Worm (Caenorhabditis elegans) whole organism, L3 larva: ENCODE measurements around the gene F10C2.7.

ENCODE experiments used
- ZK546.5 ChIP-seq: sonication (generic microtip); optimal IDR thresholded peaks from 2 replicates; lab custom pipeline; 2017; ENCODE audit warnings: missing biosample characterization, missing genetic modification characterization
- aly-2 ChIP-seq: fragments of 150-350 bp; optimal IDR thresholded peaks from 2 replicates; lab custom pipeline; 2014; ENCODE audit warnings: missing biosample characterization, missing genetic modification characterization
- ceh-28 ChIP-seq: fragments of 150-350 bp; optimal IDR thresholded peaks from 2 replicates; lab custom pipeline; 2014; ENCODE audit warnings: missing biosample characterization, missing genetic modification reagents, missing genetic modification characterization
- ceh-82 ChIP-seq: fragments of 150-350 bp; optimal IDR thresholded peaks from 2 replicates; lab custom pipeline; 2014; ENCODE audit warnings: missing biosample characterization, missing genetic modification characterization
- daf-12 ChIP-seq: fragments of 150-350 bp; optimal IDR thresholded peaks from 2 replicates; lab custom pipeline; 2014; ENCODE audit warnings: missing biosample characterization, missing genetic modification reagents, missing genetic modification characterization
- egl-27 ChIP-seq: sonication (generic microtip); optimal IDR thresholded peaks from 4 replicates; lab custom pipeline; 2017; ENCODE audit warnings: missing biosample characterization, missing genetic modification reagents, missing genetic modification characterization
- egl-5 ChIP-seq: fragments of 150-350 bp; optimal IDR thresholded peaks from 2 replicates; lab custom pipeline; 2017; ENCODE audit warnings: missing biosample characterization, missing genetic modification reagents, missing genetic modification characterization, inconsistent platforms
- elt-2 ChIP-seq: sonication (generic microtip); optimal IDR thresholded peaks from 2 replicates; lab custom pipeline; 2016; ENCODE audit warnings: missing genetic modification reagents, mild to moderate bottlenecking, missing genetic modification characterization, missing compliant biosample characterization
- elt-3 ChIP-seq, 3 experiments: fragments of 150-350 bp in 1 of 3; sonication (generic microtip) in 2 of 3; optimal IDR thresholded peaks; 2 replicates in 2 of 3; 4 replicates in 1 of 3; lab custom pipeline; 2014 to 2017; ENCODE audit warnings: missing biosample characterization in 3 of 3, missing genetic modification characterization in 3 of 3
- eor-1 ChIP-seq, 2 experiments: fragments of 150-350 bp; optimal IDR thresholded peaks; 2 replicates each; lab custom pipeline; 2014 to 2018; ENCODE audit warnings: missing biosample characterization in 2 of 2, missing genetic modification characterization in 2 of 2
- fkh-10 ChIP-seq: sonication (generic microtip); optimal IDR thresholded peaks from 2 replicates; lab custom pipeline; 2017; ENCODE audit warnings: missing biosample characterization, missing genetic modification reagents, missing genetic modification characterization
- fos-1 ChIP-seq: fragments of 150-350 bp; optimal IDR thresholded peaks from 2 replicates; lab custom pipeline; 2014; ENCODE audit warnings: missing biosample characterization, missing genetic modification characterization
- hmg-11 ChIP-seq: sonication (generic microtip); optimal IDR thresholded peaks from 2 replicates; lab custom pipeline; 2016; ENCODE audit warnings: missing genetic modification characterization, missing compliant biosample characterization
- jun-1 ChIP-seq: fragments of 150-350 bp; optimal IDR thresholded peaks from 2 replicates; lab custom pipeline; 2014; ENCODE audit warnings: missing biosample characterization, missing genetic modification reagents, missing genetic modification characterization
- lin-15B ChIP-seq: fragments of 150-350 bp; optimal IDR thresholded peaks from 2 replicates; lab custom pipeline; 2014; ENCODE audit warnings: missing biosample characterization, missing genetic modification characterization
- lin-39 ChIP-seq: fragments of 150-350 bp; optimal IDR thresholded peaks from 2 replicates; lab custom pipeline; 2018; ENCODE audit warnings: missing biosample characterization, missing genetic modification reagents, missing genetic modification characterization
- lsy-12 ChIP-seq: sonication (generic microtip); optimal IDR thresholded peaks from 2 replicates; lab custom pipeline; 2016; ENCODE audit warnings: mild to moderate bottlenecking, missing genetic modification characterization, missing compliant biosample characterization
- mdl-1 ChIP-seq: fragments of 150-350 bp; optimal IDR thresholded peaks from 2 replicates; lab custom pipeline; 2014; ENCODE audit warnings: missing biosample characterization, missing genetic modification characterization
- mml-1 ChIP-seq: fragments of 150-350 bp; sonication (generic microtip); optimal IDR thresholded peaks from 3 replicates; lab custom pipeline; 2014; ENCODE audit warnings: missing biosample characterization, missing genetic modification characterization
- nfya-1 ChIP-seq: sonication (generic microtip); optimal IDR thresholded peaks from 2 replicates; lab custom pipeline; 2017; ENCODE audit warnings: missing genetic modification characterization, mild to moderate bottlenecking, missing compliant biosample characterization, antibody characterized with exemption, moderate library complexity; ENCODE audit not compliant: insufficient read depth
- nhr-12 ChIP-seq: fragments of 150-350 bp; optimal IDR thresholded peaks from 2 replicates; lab custom pipeline; 2014; ENCODE audit warnings: missing biosample characterization, missing genetic modification characterization
- nhr-23 ChIP-seq: fragments of 150-350 bp; optimal IDR thresholded peaks from 2 replicates; lab custom pipeline; 2014; ENCODE audit warnings: missing biosample characterization, missing genetic modification reagents, missing genetic modification characterization
- nhr-25 ChIP-seq: sonication (generic microtip); optimal IDR thresholded peaks from 2 replicates; lab custom pipeline; 2017; ENCODE audit warnings: missing biosample characterization, missing genetic modification characterization
- nhr-28 ChIP-seq: fragments of 150-350 bp; optimal IDR thresholded peaks from 2 replicates; lab custom pipeline; 2014; ENCODE audit warnings: missing biosample characterization, missing genetic modification characterization
- nhr-43 ChIP-seq: sonication (generic microtip); optimal IDR thresholded peaks from 2 replicates; lab custom pipeline; 2016; ENCODE audit warnings: mild to moderate bottlenecking, missing genetic modification characterization, missing compliant biosample characterization; ENCODE audit not compliant: poor library complexity, severe bottlenecking
- nhr-76 ChIP-seq: fragments of 150-350 bp; sonication (generic microtip); optimal IDR thresholded peaks from 5 replicates; lab custom pipeline; 2014; ENCODE audit warnings: missing biosample characterization, missing genetic modification characterization
- pha-4 ChIP-seq: fragments of 150-350 bp; optimal IDR thresholded peaks from 2 replicates; lab custom pipeline; 2014; ENCODE audit warnings: missing biosample characterization, missing genetic modification reagents, missing genetic modification characterization
- pqm-1 ChIP-seq: fragments of 150-350 bp; optimal IDR thresholded peaks from 2 replicates; lab custom pipeline; 2017; ENCODE audit warnings: missing biosample characterization, missing genetic modification characterization, inconsistent platforms
- sea-2 ChIP-seq: fragments of 150-350 bp; sonication (generic microtip); optimal IDR thresholded peaks from 4 replicates; lab custom pipeline; 2014; ENCODE audit warnings: missing biosample characterization, missing genetic modification reagents, missing genetic modification characterization
- skn-1 ChIP-seq: fragments of 150-350 bp; optimal IDR thresholded peaks from 2 replicates; lab custom pipeline; 2014; ENCODE audit warnings: missing biosample characterization, missing genetic modification characterization
- snpc-4 ChIP-seq: fragments of 150-350 bp; optimal IDR thresholded peaks from 2 replicates; lab custom pipeline; 2014; ENCODE audit warnings: missing biosample characterization, missing genetic modification characterization
- tbx-2 ChIP-seq: sonication (generic microtip); optimal IDR thresholded peaks from 2 replicates; lab custom pipeline; 2016; ENCODE audit warnings: mild to moderate bottlenecking, missing genetic modification characterization, missing compliant biosample characterization
- unc-39 ChIP-seq: sonication (generic microtip); optimal IDR thresholded peaks from 4 replicates; lab custom pipeline; 2017; ENCODE audit warnings: missing biosample characterization, missing genetic modification characterization
- unc-62 ChIP-seq: fragments of 150-350 bp; sonication (generic microtip); optimal IDR thresholded peaks from 4 replicates; lab custom pipeline; 2014; ENCODE audit warnings: missing biosample characterization, missing genetic modification reagents, missing genetic modification characterization
- zag-1 ChIP-seq: fragments of 150-350 bp; optimal IDR thresholded peaks from 2 replicates; lab custom pipeline; 2014; ENCODE audit warnings: missing biosample characterization, missing genetic modification characterization
- ztf-4 ChIP-seq: fragments of 150-350 bp; optimal IDR thresholded peaks from 2 replicates; lab custom pipeline; 2014; ENCODE audit warnings: missing biosample characterization, missing genetic modification characterization

F10C2.7 gene

DNA sequence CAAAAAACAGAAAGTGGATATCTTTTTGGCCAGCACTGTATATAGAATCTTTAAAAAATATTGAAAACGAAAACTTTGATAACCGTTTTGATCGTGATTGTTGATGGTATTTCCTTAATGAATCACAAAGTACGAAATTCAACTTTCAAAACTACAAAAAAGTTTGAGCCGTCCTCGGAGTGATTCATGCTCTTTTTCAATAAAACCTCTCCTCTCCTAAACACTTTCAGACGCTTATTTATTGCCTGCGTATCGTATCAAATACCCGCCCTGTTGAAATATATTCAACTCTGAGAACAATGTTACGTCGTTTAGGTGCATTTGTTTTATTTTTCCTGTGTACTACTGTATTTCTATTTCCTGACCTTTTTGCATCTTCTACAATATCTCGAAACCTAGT, 32.8 kb upstream of the F10C2.7 start:
- TF ChIP-seq skn-1 (tag; lab: Kevin White, UChicago) (no peak), nhr-28 (no peak), nhr-12 (tag; lab: Kevin White, UChicago) (no peak), egl-5 (tag; lab: Kevin White, UChicago) (no peak), elt-3 (tag; optimal IDR thresholded peaks at IDR 0.05; lab: Kevin White, UChicago) (no peak), pqm-1 (tag; lab: Kevin White, UChicago) (peak; percentile 70), ceh-28 (no peak), nhr-25 (no peak), elt-2 (tag; lab: Kevin White, UChicago) (peak; percentile 39), ceh-82 (tag; lab: Kevin White, UChicago) (no peak), aly-2 (no peak), nhr-76 (tag; lab: Kevin White, UChicago) (no peak), fkh-10 (GFP tag; lab: Kevin White, UChicago) (no peak), ZK546.5 (no peak), mml-1 (tag; lab: Kevin White, UChicago) (no peak), fos-1 (tag; lab: Kevin White, UChicago) (no peak)
- TF ChIP-seq, all 47 proteins: peak for 2

ce11 chrV:12024273-12024672, 29.4 kb upstream of the F10C2.7 start:
- TF ChIP-seq lin-39 (tag; lab: Kevin White, UChicago) (peak; percentile 76), egl-5 (tag; lab: Kevin White, UChicago) (peak; percentile 17), snpc-4 (tag; lab: Kevin White, UChicago) (peak; percentile 12), fkh-10 (GFP tag; lab: Kevin White, UChicago) (peak; percentile 39), jun-1 (tag; lab: Kevin White, UChicago) (no peak), hmg-11 (tag; lab: Kevin White, UChicago) (peak; percentile 63), nfya-1 (tag; lab: Kevin White, UChicago) (peak; percentile 51), sea-2 (no peak), ztf-4 (tag; lab: Kevin White, UChicago) (no peak)

DNA sequence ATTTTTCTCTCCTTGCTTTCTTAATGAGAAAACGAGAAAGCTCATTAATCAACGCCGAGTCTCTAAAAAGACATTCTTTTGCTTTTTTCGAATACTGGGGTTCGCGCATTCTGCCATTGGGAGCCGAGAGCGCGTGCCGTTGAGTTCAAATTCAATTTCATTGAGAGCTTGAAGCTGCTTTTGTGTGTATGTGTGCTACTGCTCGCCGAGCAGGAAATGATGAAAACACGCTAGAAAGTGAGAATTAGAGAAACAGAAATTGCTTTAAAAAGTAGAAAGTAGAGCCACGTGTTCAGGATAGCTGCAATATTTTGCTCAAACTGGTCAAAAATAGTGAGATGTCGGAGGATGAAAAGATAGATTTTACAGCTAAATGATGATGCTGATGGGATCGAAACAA, 28.0 kb upstream of the F10C2.7 start:
- TF ChIP-seq jun-1 (tag; lab: Kevin White, UChicago) (no peak), lsy-12 (no peak), fkh-10 (GFP tag; lab: Kevin White, UChicago) (peak; percentile 97), nfya-1 (tag; lab: Kevin White, UChicago) (peak; percentile 45), egl-5 (tag; lab: Kevin White, UChicago) (peak; percentile 36)

DNA sequence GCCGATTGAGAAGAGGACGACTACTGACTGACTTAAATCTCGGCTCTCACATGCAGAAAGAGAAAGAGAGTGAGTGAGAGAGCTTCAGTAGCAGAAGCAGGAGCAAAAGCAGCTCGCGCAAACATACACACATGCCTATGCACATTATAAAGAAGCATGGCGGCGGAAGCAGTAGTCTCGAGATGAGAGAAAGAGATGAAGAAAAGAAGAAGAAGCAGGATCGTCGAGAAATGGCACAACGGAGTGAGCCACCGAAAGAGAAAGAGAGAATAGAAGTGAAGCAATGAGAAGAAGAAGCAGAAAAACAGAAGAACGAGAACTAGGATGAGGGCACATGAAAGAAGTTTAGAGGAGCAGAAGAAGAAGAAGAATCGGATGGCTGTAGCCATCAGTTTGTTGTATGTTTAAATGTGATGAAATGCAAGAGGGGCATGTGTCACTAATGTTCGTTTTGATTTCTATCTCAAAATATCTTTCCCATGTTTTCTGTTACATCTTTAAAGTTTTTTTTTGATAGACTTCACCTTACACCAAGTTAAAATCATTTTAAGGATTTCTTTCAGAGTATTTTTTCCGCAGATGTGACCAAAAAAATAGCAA, 26.7 kb upstream of the F10C2.7 start:
- no peak for TF ChIP-seq unc-62
- peak; percentile 24 for TF ChIP-seq snpc-4 (tag; lab: Kevin White, UChicago)
- no peak for TF ChIP-seq ceh-28
- no peak for TF ChIP-seq aly-2
- TF ChIP-seq pha-4 (tag; lab: Kevin White, UChicago): no peak
- no peak for TF ChIP-seq nhr-43 (tag; lab: Kevin White, UChicago)
- no peak for TF ChIP-seq elt-3 (tag; optimal IDR thresholded peaks at IDR 0.05; lab: Kevin White, UChicago)
- no peak for TF ChIP-seq eor-1 (tag; optimal IDR thresholded peaks at IDR 0.05; lab: Kevin White, UChicago)
- TF ChIP-seq lin-15B (tag; lab: Kevin White, UChicago): peak; percentile 8
- no peak for TF ChIP-seq nhr-28
- TF ChIP-seq zag-1 (tag; lab: Kevin White, UChicago): no peak
- no peak for TF ChIP-seq nhr-23 (tag; lab: Kevin White, UChicago)
- TF ChIP-seq pqm-1 (tag; lab: Kevin White, UChicago): no peak
- TF ChIP-seq skn-1 (tag; lab: Kevin White, UChicago): no peak
- no peak for TF ChIP-seq jun-1 (tag; lab: Kevin White, UChicago)
- no peak for TF ChIP-seq ZK546.5
- no peak for TF ChIP-seq egl-27 (tag; lab: Kevin White, UChicago)
- no peak for TF ChIP-seq unc-39 (tag; lab: Kevin White, UChicago)
- no peak for TF ChIP-seq daf-12 (tag; lab: Kevin White, UChicago)
- TF ChIP-seq lin-39 (tag; lab: Kevin White, UChicago): peak; percentile 74
- no peak for TF ChIP-seq lsy-12
- TF ChIP-seq nfya-1 (tag; lab: Kevin White, UChicago): peak; percentile 75
- peak; percentile 84 for TF ChIP-seq fkh-10 (GFP tag; lab: Kevin White, UChicago)
- TF ChIP-seq hmg-11 (tag; lab: Kevin White, UChicago): peak; percentile 21
- no peak for TF ChIP-seq tbx-2
- TF ChIP-seq mdl-1 (tag; lab: Kevin White, UChicago): no peak
